Fruit fly (Drosophila melanogaster) whole organism, embryonic: Measurements from ENCODE around the gene Arc42.

ENCODE experiments used
- Adf1 ChIP-seq: fragments of 200-800 bp; sonication (Bioruptor generic); IDR thresholded peaks from 2 replicates; pipeline ENCODE4 v1.3.6; 2022; ENCODE audit warnings: missing biosample characterization, missing genetic modification characterization
- Atf6 ChIP-seq: fragments of 200-800 bp; sonication (Bioruptor generic); IDR thresholded peaks from 2 replicates; pipeline ENCODE4 v1.3.6; 2022; ENCODE audit warnings: missing biosample characterization, missing genetic modification characterization
- Awh ChIP-seq: fragments of 200-800 bp; sonication (Bioruptor generic); IDR thresholded peaks from 2 replicates; pipeline ENCODE4, ENCODE4 v1.3.6; 2022; ENCODE audit warnings: missing biosample characterization, missing genetic modification characterization
- CG10209 ChIP-seq: fragments of 200-800 bp; sonication (Bioruptor generic); optimal IDR thresholded peaks from 3 replicates; lab custom pipeline; 2017; ENCODE audit warnings: missing biosample characterization, mild to moderate bottlenecking, missing genetic modification characterization, missing genetic modification reagents
- CG10543 ChIP-seq: fragments of 200-800 bp; sonication (Bioruptor generic); optimal IDR thresholded peaks from 3 replicates; lab custom pipeline; 2017; ENCODE audit warnings: missing biosample characterization, mild to moderate bottlenecking, missing genetic modification characterization, moderate library complexity
- CG10959 ChIP-seq: fragments of 200-800 bp; sonication (Bioruptor generic); IDR thresholded peaks from 2 replicates; pipeline ENCODE4 v1.3.6; 2022; ENCODE audit warnings: missing biosample characterization, missing genetic modification characterization
- CG11398 ChIP-seq: fragments of 200-800 bp; sonication (Bioruptor generic); optimal IDR thresholded peaks from 2 replicates; lab custom pipeline; 2016; ENCODE audit warnings: missing biosample characterization, missing genetic modification characterization
- CG14050 ChIP-seq: fragments of 200-800 bp; sonication (Bioruptor generic); IDR thresholded peaks from 3 replicates; pipeline ENCODE4 v1.3.6; 2022; ENCODE audit warnings: missing biosample characterization, missing genetic modification characterization
- CG17829 ChIP-seq: fragments of 200-800 bp; optimal IDR thresholded peaks from 2 replicates; lab custom pipeline; 2019; ENCODE audit warnings: missing biosample characterization, mild to moderate bottlenecking, missing genetic modification characterization, moderate library complexity
- CG18619 ChIP-seq: fragments of 200-800 bp; sonication (Bioruptor generic); optimal IDR thresholded peaks from 3 replicates; lab custom pipeline; 2017; ENCODE audit warnings: missing biosample characterization, mild to moderate bottlenecking, missing genetic modification characterization
- CG34224 ChIP-seq: fragments of 200-800 bp; sonication (Bioruptor generic); IDR thresholded peaks from 3 replicates; pipeline ENCODE4 v1.3.6; 2022; ENCODE audit warnings: missing biosample characterization, missing genetic modification characterization; ENCODE audit not compliant: partially characterized antibody
- CG34422 ChIP-seq: fragments of 200-800 bp; sonication (Bioruptor generic); IDR thresholded peaks from 3 replicates; pipeline ENCODE4 v1.3.6; 2022; ENCODE audit warnings: missing biosample characterization, missing genetic modification characterization
- CG4617 ChIP-seq: fragments of 200-800 bp; sonication (Bioruptor generic); optimal IDR thresholded peaks from 3 replicates; lab custom pipeline; 2016; ENCODE audit warnings: missing biosample characterization, missing genetic modification characterization, borderline replicate concordance
- CG4854 ChIP-seq: fragments of 200-800 bp; sonication (Bioruptor generic); optimal IDR thresholded peaks from 2 replicates; lab custom pipeline; 2016; ENCODE audit warnings: missing biosample characterization, missing genetic modification characterization, inconsistent platforms
- CG6765 ChIP-seq: fragments of 200-800 bp; sonication (Bioruptor generic); optimal IDR thresholded peaks from 3 replicates; lab custom pipeline; 2017; ENCODE audit warnings: missing biosample characterization, mild to moderate bottlenecking, missing genetic modification characterization
- CG8089 ChIP-seq: fragments of 200-800 bp; sonication (Bioruptor generic); optimal IDR thresholded peaks from 3 replicates; lab custom pipeline; 2016; ENCODE audit warnings: missing biosample characterization, missing genetic modification characterization
- CG8281 ChIP-seq: fragments of 200-800 bp; sonication (Bioruptor generic); optimal IDR thresholded peaks from 2 replicates; lab custom pipeline; 2018; ENCODE audit warnings: missing biosample characterization, mild to moderate bottlenecking, missing genetic modification characterization, moderate library complexity
- CG8944 ChIP-seq: fragments of 200-800 bp; sonication (Bioruptor generic); optimal IDR thresholded peaks from 3 replicates; lab custom pipeline; 2016; ENCODE audit warnings: missing biosample characterization, missing genetic modification characterization
- CG9932 ChIP-seq: fragments of 200-800 bp; sonication (Bioruptor generic); IDR thresholded peaks from 2 replicates; pipeline ENCODE4 v1.3.6; 2022; ENCODE audit warnings: missing biosample characterization, missing genetic modification characterization
- CHES-1-like ChIP-seq: fragments of 200-800 bp; sonication (Bioruptor generic); optimal IDR thresholded peaks from 2 replicates; lab custom pipeline; 2016; ENCODE audit warnings: missing biosample characterization, missing genetic modification characterization
- CrebB ChIP-seq: fragments of 200-800 bp; sonication (Bioruptor generic); optimal IDR thresholded peaks from 3 replicates; lab custom pipeline; 2018; ENCODE audit warnings: missing biosample characterization, mild to moderate bottlenecking, missing genetic modification characterization
- D ChIP-seq, 2 experiments: fragments of 200-800 bp in 1 of 2; fragments of >200 bp in 1 of 2; sonication (Bioruptor generic) in 1 of 2; optimal IDR thresholded peaks; 2 replicates in 1 of 2; 3 replicates in 1 of 2; lab custom pipeline; 2017; ENCODE audit warnings: mild to moderate bottlenecking in 1 of 2, missing biosample characterization in 1 of 2, missing genetic modification characterization in 1 of 2, missing genetic modification reagents in 1 of 2
- D19A ChIP-seq: fragments of 200-800 bp; optimal IDR thresholded peaks from 3 replicates; lab custom pipeline; 2019; ENCODE audit warnings: missing biosample characterization, mild to moderate bottlenecking, missing genetic modification characterization, moderate library complexity
- Dip3 ChIP-seq: fragments of 200-800 bp; sonication (Bioruptor generic); optimal IDR thresholded peaks from 3 replicates; lab custom pipeline; 2016; ENCODE audit warnings: missing biosample characterization, missing genetic modification characterization
- Dp ChIP-seq: fragments of 200-800 bp; sonication (Bioruptor generic); optimal IDR thresholded peaks from 2 replicates; lab custom pipeline; 2018; ENCODE audit warnings: missing biosample characterization, mild to moderate bottlenecking, missing genetic modification characterization, moderate library complexity
- Fer1 ChIP-seq: fragments of 200-800 bp; sonication (Bioruptor generic); optimal IDR thresholded peaks from 2 replicates; lab custom pipeline; 2017; ENCODE audit warnings: missing biosample characterization, mild to moderate bottlenecking, missing genetic modification characterization
- Max ChIP-seq: fragments of 200-800 bp; sonication (Bioruptor generic); optimal IDR thresholded peaks from 2 replicates; lab custom pipeline; 2016; ENCODE audit warnings: missing biosample characterization, mild to moderate bottlenecking, missing genetic modification characterization
- NFAT ChIP-seq: fragments of 200-800 bp; sonication (Bioruptor generic); IDR thresholded peaks from 2 replicates; pipeline ENCODE4 v1.3.6; 2022; ENCODE audit warnings: missing biosample characterization, missing genetic modification characterization
- Neu2 ChIP-seq: fragments of 200-800 bp; sonication (Bioruptor generic); optimal IDR thresholded peaks from 3 replicates; lab custom pipeline; 2016; ENCODE audit warnings: missing biosample characterization, missing genetic modification characterization, borderline replicate concordance
- Nf-YA ChIP-seq: fragments of 200-800 bp; sonication (Bioruptor generic); IDR thresholded peaks from 2 replicates; pipeline ENCODE4 v1.3.6; 2022; ENCODE audit warnings: missing biosample characterization, missing genetic modification characterization
- Trl ChIP-seq, 3 experiments: fragments of >200 bp in 2 of 3; fragments of 200-800 bp in 1 of 3; sonication (Bioruptor generic) in 1 of 3; optimal IDR thresholded peaks; 2 replicates in 1 of 3; 3 replicates in 2 of 3; lab custom pipeline; 2016 to 2017; ENCODE audit warnings: missing biosample characterization in 1 of 3, missing genetic modification characterization in 1 of 3
- Xrp1 ChIP-seq: fragments of 200-800 bp; sonication (Bioruptor generic); IDR thresholded peaks from 2 replicates; pipeline ENCODE4 v1.3.6; 2022; ENCODE audit warnings: missing biosample characterization, missing genetic modification characterization
- ara ChIP-seq: fragments of 200-800 bp; sonication (Bioruptor generic); IDR thresholded peaks from 2 replicates; pipeline ENCODE4 v1.3.6; 2022; ENCODE audit warnings: missing biosample characterization, missing genetic modification characterization
- chinmo ChIP-seq: fragments of 200-800 bp; sonication (Bioruptor generic); IDR thresholded peaks from 4 replicates; pipeline ENCODE4 v1.3.6; 2022; ENCODE audit warnings: missing biosample characterization, missing genetic modification characterization; ENCODE audit not compliant: partially characterized antibody
- chm ChIP-seq: fragments of 200-800 bp; sonication (Bioruptor generic); IDR thresholded peaks from 2 replicates; pipeline ENCODE4 v1.3.6; 2022; ENCODE audit warnings: missing biosample characterization, missing genetic modification characterization
- ci ChIP-seq: fragments of 200-800 bp; sonication (Bioruptor generic); IDR thresholded peaks from 3 replicates; pipeline ENCODE4 v1.3.6; 2022; ENCODE audit warnings: missing biosample characterization, missing genetic modification characterization
- esg ChIP-seq: fragments of 200-800 bp; sonication (Bioruptor generic); conservative IDR thresholded peaks from 2 replicates; pipeline ENCODE4 v1.3.6; 2022; ENCODE audit warnings: missing biosample characterization, missing genetic modification characterization
- exex ChIP-seq: fragments of 200-800 bp; sonication (Bioruptor generic); optimal IDR thresholded peaks from 4 replicates; lab custom pipeline; 2018; ENCODE audit warnings: missing biosample characterization, mild to moderate bottlenecking, missing genetic modification characterization, moderate library complexity
- gcm2 ChIP-seq: fragments of 200-800 bp; sonication (Bioruptor generic); optimal IDR thresholded peaks from 2 replicates; lab custom pipeline; 2016; ENCODE audit warnings: missing biosample characterization, missing genetic modification characterization
- her ChIP-seq: fragments of 200-800 bp; sonication (Bioruptor generic); optimal IDR thresholded peaks from 2 replicates; lab custom pipeline; 2016; ENCODE audit warnings: missing biosample characterization, missing genetic modification characterization
- hkb ChIP-seq, 2 experiments: fragments of 200-800 bp in 1 of 2; fragments of >200 bp in 1 of 2; sonication (Bioruptor generic) in 1 of 2; IDR thresholded peaks in 1 of 2; optimal IDR thresholded peaks in 1 of 2; 2 replicates each; pipeline versions ENCODE4 v1.3.6 to Lab custom; 2017 to 2022; ENCODE audit warnings: missing biosample characterization in 1 of 2, missing genetic modification characterization in 1 of 2
- mirr ChIP-seq: fragments of 200-800 bp; sonication (Bioruptor generic); optimal IDR thresholded peaks from 3 replicates; lab custom pipeline; 2018; ENCODE audit warnings: missing biosample characterization, mild to moderate bottlenecking, missing genetic modification characterization
- otp ChIP-seq: fragments of 200-800 bp; sonication (Bioruptor generic); IDR thresholded peaks from 3 replicates; pipeline ENCODE4, ENCODE4 v1.3.6; 2022; ENCODE audit warnings: missing biosample characterization, missing genetic modification characterization
- slou ChIP-seq: fragments of 200-800 bp; sonication (Bioruptor generic); optimal IDR thresholded peaks from 3 replicates; lab custom pipeline; 2016; ENCODE audit warnings: missing biosample characterization, missing genetic modification characterization
- vvl ChIP-seq: fragments of 200-800 bp; sonication (Bioruptor generic); IDR thresholded peaks from 2 replicates; pipeline ENCODE4 v1.3.6; 2022; ENCODE audit warnings: missing biosample characterization, missing genetic modification characterization

Gene Arc42

DNA sequence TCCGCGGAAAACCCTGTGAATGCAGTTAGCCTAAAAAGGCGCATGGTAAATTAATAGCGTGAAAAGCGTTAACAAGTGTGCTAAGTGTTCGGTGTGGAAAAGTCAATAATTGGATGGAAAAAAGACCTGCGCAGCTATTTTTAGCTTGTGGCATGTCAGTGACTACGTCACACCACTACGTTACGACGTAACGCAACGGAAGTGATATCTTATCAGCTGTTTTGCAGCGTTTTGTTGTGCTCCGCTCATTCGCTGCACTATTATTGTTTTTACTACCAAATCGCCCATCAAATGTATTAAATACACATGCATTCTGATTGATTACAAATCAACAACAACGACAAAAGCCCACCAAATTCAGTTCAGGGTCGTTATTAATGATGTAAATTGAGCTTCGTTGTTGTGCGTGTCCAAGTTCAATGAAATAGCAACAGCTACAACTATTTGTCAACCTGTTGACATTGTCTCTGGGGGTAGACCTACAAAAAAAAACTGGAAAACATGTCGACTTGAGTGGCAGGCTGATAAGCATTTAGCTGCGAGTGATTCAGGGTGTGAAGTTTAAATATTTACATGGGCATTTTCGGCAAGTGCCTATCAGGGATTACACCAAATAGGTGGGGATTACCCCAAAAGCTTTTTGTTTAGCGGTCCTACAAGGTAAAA is 29.8 kb upstream of the Arc42 start (continued):
- TF ChIP-seq D (optimal IDR thresholded peaks at IDR 0.05; lab: Kevin White, UChicago): no peak
- no peak for TF ChIP-seq D (GFP tag; optimal IDR thresholded peaks at IDR 0.05; lab: Kevin White, UChicago)
- TF ChIP-seq hkb (optimal IDR thresholded peaks at IDR 0.05; lab: Kevin White, UChicago): no peak
- peak; percentile 47 for TF ChIP-seq hkb (GFP tag; IDR thresholded peaks at IDR 0.05; lab: Robert Waterston, UW)
- TF ChIP-seq CG10959 (GFP tag; lab: Robert Waterston, UW): no peak
- TF ChIP-seq CHES-1-like (GFP tag; lab: Kevin White, UChicago): no peak
- TF ChIP-seq CG8089: no peak
- TF ChIP-seq CG11398: no peak
- no peak for TF ChIP-seq slou (GFP tag; lab: Kevin White, UChicago)
- no peak for TF ChIP-seq Dp (GFP tag; lab: Kevin White, UChicago)

DNA sequence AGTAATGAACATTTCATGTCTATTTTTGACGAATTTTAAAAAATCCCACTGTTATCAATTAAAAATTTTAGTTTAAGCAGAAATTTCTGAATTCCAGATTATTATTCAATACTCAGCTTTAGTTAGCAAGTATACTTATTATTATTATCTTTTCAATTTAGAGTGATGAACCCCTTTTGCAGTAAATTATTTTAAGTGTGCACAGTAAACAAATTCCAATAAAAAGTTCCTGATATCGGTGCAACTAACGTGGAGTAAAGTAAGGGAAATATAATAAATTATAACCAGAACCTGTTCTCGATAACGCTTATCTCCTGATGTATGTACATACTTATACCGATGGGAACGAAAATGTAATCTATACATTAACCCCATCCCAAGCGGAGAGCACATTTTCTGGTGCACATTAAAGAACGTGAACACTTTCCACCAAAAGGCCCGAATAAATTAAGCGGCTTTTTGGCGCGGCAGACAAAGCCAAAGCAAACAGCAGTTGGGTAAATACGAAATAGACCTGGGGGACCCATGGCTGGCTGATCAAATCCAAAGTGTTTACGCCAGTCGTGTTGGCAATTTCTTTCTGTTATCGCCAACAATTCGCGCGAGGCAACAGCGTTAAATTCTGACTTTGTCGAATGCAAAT is 19.4 kb upstream of the Arc42 start:
- TF ChIP-seq CG8281 (no peak), CG17829 (tag; lab: Kevin White, UChicago) (no peak), vvl (GFP tag; lab: Robert Waterston, UW) (0 out of 2 replicates have a peak, but pooled peaks have one; percentile 27), CG34422 (GFP tag; lab: Robert Waterston, UW) (no peak), Trl (optimal IDR thresholded peaks at IDR 0.05; lab: Kevin White, UChicago) (no peak), Trl (GFP tag; optimal IDR thresholded peaks at IDR 0.05; lab: Kevin White, UChicago) (peak; percentile 38), Adf1 (GFP tag; lab: Robert Waterston, UW) (peak; percentile 44; the same call in 1 of the 2 replicates), Max (peak; percentile 0), Atf6 (peak; percentile 70; the same call in 1 of the 2 replicates), CG10543 (no peak), CG4617 (GFP tag; lab: Kevin White, UChicago) (no peak), CrebB (tag; lab: Kevin White, UChicago) (peak; percentile 46), Neu2 (GFP tag; lab: Kevin White, UChicago) (no peak), CG10209 (GFP tag; lab: Kevin White, UChicago) (peak; percentile 52), mirr (GFP tag; lab: Kevin White, UChicago) (peak; percentile 48), Xrp1 (peak; percentile 46), CG4854 (GFP tag; lab: Kevin White, UChicago) (peak; percentile 33), ara (GFP tag; lab: Robert Waterston, UW) (0 out of 2 replicates have a peak, but pooled peaks have one; percentile 31), Awh (GFP tag; lab: Robert Waterston, UW) (peak; percentile 66), her (peak; percentile 9), CG34224 (GFP tag; lab: Robert Waterston, UW) (no peak), gcm2 (GFP tag; lab: Kevin White, UChicago) (no peak), chinmo (GFP tag; lab: Robert Waterston, UW) (0 out of 4 replicates have a peak, but pooled peaks have one; percentile 51), ci (GFP tag; lab: Robert Waterston, UW) (peak; percentile 46; the same call in 1 of the 3 replicates), D (optimal IDR thresholded peaks at IDR 0.05; lab: Kevin White, UChicago) (no peak), D (GFP tag; optimal IDR thresholded peaks at IDR 0.05; lab: Kevin White, UChicago) (peak; percentile 10), NFAT (GFP tag; lab: Robert Waterston, UW) (peak; percentile 41; the same call in 1 of the 2 replicates), chm (GFP tag; lab: Robert Waterston, UW) (peak; percentile 61), D19A (tag; lab: Kevin White, UChicago) (peak; percentile 0), CG6765 (GFP tag; lab: Kevin White, UChicago) (peak; percentile 16), CG9932 (no peak; the same call in 1 of the 2 replicates), CG8944 (GFP tag; lab: Kevin White, UChicago) (no peak), otp (GFP tag; lab: Robert Waterston, UW) (0 out of 3 replicates have a peak, but pooled peaks have one; percentile 31), Fer1 (peak; percentile 61), Dip3 (peak; percentile 49), CG18619 (GFP tag; lab: Kevin White, UChicago) (peak; percentile 55), CG14050 (GFP tag; lab: Robert Waterston, UW) (no peak), esg (no peak), Nf-YA (GFP tag; lab: Robert Waterston, UW) (no peak), exex (tag; lab: Kevin White, UChicago) (peak; percentile 75)
